Worm (Caenorhabditis elegans) whole organism, young adult: ENCODE measurements around the gene nuaf-3.
A peak's percentile ranks its signal among the peaks of the same experiment; 100 is the strongest.

ENCODE experiments used
- C17E4.6 ChIP-seq: fragments of 200-800 bp; sonication (Bioruptor generic); IDR thresholded peaks from 2 replicates; pipeline ENCODE4 v1.3.6; 2022; ENCODE audit warnings: missing genetic modification reagents, missing genetic modification characterization, missing compliant biosample characterization
- D2030.7 ChIP-seq: fragments of 200-800 bp; sonication (Bioruptor generic); IDR thresholded peaks from 2 replicates; pipeline ENCODE4 v1.3.6; 2022; ENCODE audit warnings: missing genetic modification reagents, missing genetic modification characterization, missing compliant biosample characterization
- F22D6.2 ChIP-seq: sonication (generic microtip); optimal IDR thresholded peaks from 2 replicates; lab custom pipeline; 2016; ENCODE audit warnings: mild to moderate bottlenecking, missing genetic modification characterization, missing compliant biosample characterization
- F23B12.7 ChIP-seq: sonication (generic microtip); optimal IDR thresholded peaks from 2 replicates; lab custom pipeline; 2017; ENCODE audit warnings: missing genetic modification characterization, mild to moderate bottlenecking, missing compliant biosample characterization, antibody characterized with exemption, moderate library complexity; ENCODE audit not compliant: insufficient read depth
- F33H1.4 ChIP-seq: fragments of 200-800 bp; sonication (Bioruptor generic); IDR thresholded peaks from 2 replicates; pipeline ENCODE4 v1.3.6; 2022; ENCODE audit warnings: missing genetic modification reagents, missing genetic modification characterization, missing compliant biosample characterization
- K11D2.4 ChIP-seq: fragments of 200-800 bp; sonication (Bioruptor generic); IDR thresholded peaks from 2 replicates; pipeline ENCODE4 v1.3.6; 2022; ENCODE audit warnings: missing genetic modification reagents, missing genetic modification characterization, missing compliant biosample characterization
- K12H6.12 ChIP-seq: fragments of 200-800 bp; sonication (Bioruptor generic); optimal IDR thresholded peaks from 2 replicates; lab custom pipeline; 2018; ENCODE audit warnings: mild to moderate bottlenecking, missing genetic modification characterization, missing compliant biosample characterization
- Y53G8AR.9 ChIP-seq: fragments of 200-800 bp; sonication (Bioruptor generic); conservative IDR thresholded peaks from 2 replicates; pipeline ENCODE4 v1.3.6; 2022; ENCODE audit warnings: missing genetic modification reagents, missing genetic modification characterization, missing compliant biosample characterization
- Y56A3A.18 ChIP-seq: fragments of 200-800 bp; sonication (Bioruptor generic); IDR thresholded peaks from 2 replicates; pipeline ENCODE4 v1.3.6; 2022; ENCODE audit warnings: missing genetic modification reagents, missing genetic modification characterization, missing compliant biosample characterization
- Y67H2A.10 ChIP-seq: fragments of 200-800 bp; sonication (Bioruptor generic); conservative IDR thresholded peaks from 2 replicates; pipeline ENCODE4 v1.3.6; 2022; ENCODE audit warnings: missing genetic modification reagents, missing genetic modification characterization, missing compliant biosample characterization
- ZK185.1 ChIP-seq: sonication (generic microtip); optimal IDR thresholded peaks from 2 replicates; lab custom pipeline; 2016; ENCODE audit warnings: mild to moderate bottlenecking, missing genetic modification characterization, missing compliant biosample characterization; ENCODE audit not compliant: poor library complexity, severe bottlenecking
- aptf-2 ChIP-seq: fragments of 200-800 bp; sonication (Bioruptor generic); conservative IDR thresholded peaks from 2 replicates; pipeline ENCODE4 v1.3.6; 2022; ENCODE audit warnings: missing genetic modification reagents, missing genetic modification characterization, missing compliant biosample characterization
- atf-7 ChIP-seq: sonication (generic microtip); optimal IDR thresholded peaks from 2 replicates; lab custom pipeline; 2017; ENCODE audit warnings: mild to moderate bottlenecking, missing genetic modification characterization, missing compliant biosample characterization
- athp-1 ChIP-seq: sonication (generic microtip); optimal IDR thresholded peaks from 2 replicates; lab custom pipeline; 2017; ENCODE audit warnings: mild to moderate bottlenecking, missing genetic modification characterization, missing compliant biosample characterization
- attf-6 ChIP-seq: fragments of 200-800 bp; sonication (Bioruptor generic); IDR thresholded peaks from 2 replicates; pipeline ENCODE4 v1.3.6; 2022; ENCODE audit warnings: missing genetic modification reagents, missing genetic modification characterization, missing compliant biosample characterization
- bed-2 ChIP-seq: fragments of 200-800 bp; sonication (Bioruptor generic); IDR thresholded peaks from 2 replicates; pipeline ENCODE4 v1.3.6; 2022; ENCODE audit warnings: missing genetic modification reagents, missing genetic modification characterization, missing compliant biosample characterization
- ceh-100 ChIP-seq: fragments of 200-800 bp; sonication (Bioruptor generic); IDR thresholded peaks from 2 replicates; pipeline ENCODE4 v1.3.6; 2022; ENCODE audit warnings: missing genetic modification reagents, missing genetic modification characterization, missing compliant biosample characterization
- ceh-27 ChIP-seq: fragments of 200-800 bp; sonication (Bioruptor generic); optimal IDR thresholded peaks from 2 replicates; lab custom pipeline; 2018; ENCODE audit warnings: mild to moderate bottlenecking, missing genetic modification characterization, moderate library complexity, missing compliant biosample characterization
- efl-1 ChIP-seq: fragments of 150-350 bp; optimal IDR thresholded peaks from 2 replicates; lab custom pipeline; 2014; ENCODE audit warnings: missing biosample characterization, missing genetic modification reagents, missing genetic modification characterization
- egl-18 ChIP-seq: fragments of 200-800 bp; sonication (Bioruptor generic); IDR thresholded peaks from 2 replicates; pipeline ENCODE4 v1.3.6; 2022; ENCODE audit warnings: missing genetic modification reagents, missing genetic modification characterization, missing compliant biosample characterization
- egl-44 ChIP-seq: fragments of 200-800 bp; sonication (Bioruptor generic); IDR thresholded peaks from 2 replicates; pipeline ENCODE4 v1.3.6; 2022; ENCODE audit warnings: missing genetic modification reagents, missing genetic modification characterization, missing compliant biosample characterization
- egrh-3 ChIP-seq: fragments of 200-800 bp; sonication (Bioruptor generic); IDR thresholded peaks from 2 replicates; pipeline ENCODE4 v1.3.6; 2022; ENCODE audit warnings: missing genetic modification reagents, missing genetic modification characterization, missing compliant biosample characterization
- ekl-4 ChIP-seq: fragments of 200-800 bp; sonication (Bioruptor generic); IDR thresholded peaks from 2 replicates; pipeline ENCODE4 v1.3.6; 2022; ENCODE audit warnings: missing genetic modification reagents, missing genetic modification characterization, missing compliant biosample characterization
- hmg-1.2 ChIP-seq: fragments of 200-800 bp; sonication (Bioruptor generic); IDR thresholded peaks from 2 replicates; pipeline ENCODE4 v1.3.6; 2022; ENCODE audit warnings: missing genetic modification reagents, missing genetic modification characterization, missing compliant biosample characterization
- hmg-20 ChIP-seq: fragments of 200-800 bp; sonication (Bioruptor generic); IDR thresholded peaks from 2 replicates; pipeline ENCODE4 v1.3.6; 2022; ENCODE audit warnings: missing genetic modification reagents, missing genetic modification characterization, missing compliant biosample characterization
- let-526 ChIP-seq: fragments of 200-800 bp; sonication (Bioruptor generic); IDR thresholded peaks from 2 replicates; pipeline ENCODE4 v1.3.6; 2022; ENCODE audit warnings: missing genetic modification reagents, missing genetic modification characterization, missing compliant biosample characterization
- lin-40 ChIP-seq: sonication (generic microtip); optimal IDR thresholded peaks from 2 replicates; lab custom pipeline; 2016; ENCODE audit warnings: missing genetic modification characterization, mild to moderate bottlenecking, missing compliant biosample characterization, missing genotype, missing genetic modification reagents
- lsy-27 ChIP-seq: sonication (generic microtip); optimal IDR thresholded peaks from 2 replicates; lab custom pipeline; 2017; ENCODE audit warnings: missing genetic modification characterization, mild to moderate bottlenecking, missing compliant biosample characterization, antibody characterized with exemption, missing genotype, borderline replicate concordance; ENCODE audit not compliant: insufficient read depth
- madf-3 ChIP-seq: fragments of 200-800 bp; sonication (Bioruptor generic); IDR thresholded peaks from 2 replicates; pipeline ENCODE4 v1.3.6; 2022; ENCODE audit warnings: missing genetic modification reagents, missing genetic modification characterization, missing compliant biosample characterization
- madf-6 ChIP-seq: fragments of 200-800 bp; sonication (Bioruptor generic); IDR thresholded peaks from 2 replicates; pipeline ENCODE4 v1.3.6; 2022; ENCODE audit warnings: missing genetic modification reagents, missing genetic modification characterization, missing compliant biosample characterization
- madf-8 ChIP-seq: fragments of 200-800 bp; sonication (Bioruptor generic); conservative IDR thresholded peaks from 2 replicates; pipeline ENCODE4 v1.3.6; 2022; ENCODE audit warnings: missing genetic modification reagents, missing genetic modification characterization, missing compliant biosample characterization
- mcd-1 ChIP-seq: fragments of 200-800 bp; sonication (Bioruptor generic); IDR thresholded peaks from 2 replicates; pipeline ENCODE4 v1.3.6; 2022; ENCODE audit warnings: missing genetic modification reagents, missing genetic modification characterization, missing compliant biosample characterization
- nhr-80 ChIP-seq: sonication (generic microtip); optimal IDR thresholded peaks from 2 replicates; lab custom pipeline; 2016; ENCODE audit warnings: missing genetic modification characterization, missing compliant biosample characterization
- pbrm-1 ChIP-seq: fragments of 200-800 bp; sonication (Bioruptor generic); IDR thresholded peaks from 2 replicates; pipeline ENCODE4 v1.3.6; 2022; ENCODE audit warnings: missing genetic modification reagents, missing genetic modification characterization, missing compliant biosample characterization
- rcor-1 ChIP-seq: fragments of 200-800 bp; sonication (Bioruptor generic); IDR thresholded peaks from 2 replicates; pipeline ENCODE4 v1.3.6; 2022; ENCODE audit warnings: missing genetic modification reagents, missing genetic modification characterization, missing compliant biosample characterization
- repo-1 ChIP-seq: sonication (generic microtip); optimal IDR thresholded peaks from 2 replicates; lab custom pipeline; 2017; ENCODE audit warnings: mild to moderate bottlenecking, missing genetic modification characterization, missing compliant biosample characterization
- snpc-4 ChIP-seq, 5 experiments: fragments of 150-350 bp in 1 of 5; sonication (generic microtip) in 4 of 5; optimal IDR thresholded peaks; 2 replicates each; lab custom pipeline; 2014 to 2018; ENCODE audit warnings: missing genetic modification characterization in 5 of 5, missing biosample characterization in 3 of 5, antibody characterized with exemption in 2 of 5, mild to moderate bottlenecking in 2 of 5, missing compliant biosample characterization in 2 of 5, missing genotype in 2 of 5, moderate library complexity in 2 of 5, missing genetic modification reagents in 1 of 5
- somi-1 ChIP-seq: fragments of 200-800 bp; sonication (Bioruptor generic); optimal IDR thresholded peaks from 2 replicates; lab custom pipeline; 2018; ENCODE audit warnings: mild to moderate bottlenecking, missing genetic modification characterization, missing compliant biosample characterization
- tbp1 ChIP-seq: fragments of 200-800 bp; sonication (Bioruptor generic); optimal IDR thresholded peaks from 2 replicates; lab custom pipeline; 2018; ENCODE audit warnings: mild to moderate bottlenecking, missing genetic modification characterization, missing compliant biosample characterization
- tlf-1 ChIP-seq: fragments of 200-800 bp; sonication (Bioruptor generic); optimal IDR thresholded peaks from 2 replicates; lab custom pipeline; 2018; ENCODE audit warnings: mild to moderate bottlenecking, missing genetic modification characterization, missing compliant biosample characterization
- unc-130 ChIP-seq: sonication (generic microtip); optimal IDR thresholded peaks from 2 replicates; lab custom pipeline; 2016; ENCODE audit warnings: missing genetic modification reagents, missing genetic modification characterization, missing compliant biosample characterization
- xnd-1 ChIP-seq: sonication (generic microtip); optimal IDR thresholded peaks from 2 replicates; lab custom pipeline; 2016; ENCODE audit warnings: missing genotype, missing genetic modification reagents, missing genetic modification characterization, missing compliant biosample characterization
- ztf-18 ChIP-seq: sonication (generic microtip); optimal IDR thresholded peaks from 2 replicates; lab custom pipeline; 2016; ENCODE audit warnings: missing genotype, mild to moderate bottlenecking, missing genetic modification characterization, missing compliant biosample characterization
- ztf-22 ChIP-seq: fragments of 200-800 bp; sonication (Bioruptor generic); optimal IDR thresholded peaks from 2 replicates; lab custom pipeline; 2018; ENCODE audit warnings: mild to moderate bottlenecking, missing genetic modification characterization, moderate library complexity, missing compliant biosample characterization
- ztf-25 ChIP-seq: fragments of 200-800 bp; sonication (Bioruptor generic); IDR thresholded peaks from 2 replicates; pipeline ENCODE4 v1.3.6; 2022; ENCODE audit warnings: missing genetic modification reagents, missing genetic modification characterization, missing compliant biosample characterization
- ztf-6 ChIP-seq: fragments of 200-800 bp; sonication (Bioruptor generic); IDR thresholded peaks from 2 replicates; pipeline ENCODE4 v1.3.6; 2022; ENCODE audit warnings: missing genetic modification reagents, missing genetic modification characterization, missing compliant biosample characterization

nuaf-3 gene

ce11 chrIV:11179123-11179740 is 4.9 kb upstream of the nuaf-3 start, which contains the start of gene cpt-2 (continued):
- TF ChIP-seq attf-6: peak; percentile 53; the same call in 1 of the 2 replicates
- peak; percentile 81 for TF ChIP-seq egrh-3
- peak; percentile 92 for TF ChIP-seq egl-44 (GFP tag; lab: Robert Waterston, UW)
- peak; percentile 97 for TF ChIP-seq ztf-18 (tag; lab: Kevin White, UChicago)
- TF ChIP-seq egl-18 (GFP tag; lab: Robert Waterston, UW): peak; percentile 80; the same call in 1 of the 2 replicates
- TF ChIP-seq rcor-1 (GFP tag; lab: Robert Waterston, UW): peak; percentile 95
- peak; percentile 90 for TF ChIP-seq let-526 (GFP tag; lab: Robert Waterston, UW)
- peak; percentile 88 for TF ChIP-seq C17E4.6 (GFP tag; lab: Robert Waterston, UW)
- peak; percentile 92 for TF ChIP-seq ZK185.1 (tag; lab: Kevin White, UChicago)
- peak; percentile 41 for TF ChIP-seq unc-130 (GFP tag; lab: Kevin White, UChicago)
- peak; percentile 92 for TF ChIP-seq mcd-1
- peak; percentile 51 for TF ChIP-seq K12H6.12
- peak; percentile 43; the same call in 1 of the 2 replicates for TF ChIP-seq Y67H2A.10 (GFP tag; lab: Robert Waterston, UW)
- peak; percentile 90 for TF ChIP-seq madf-3 (GFP tag; lab: Robert Waterston, UW)
- TF ChIP-seq ztf-22 (GFP tag; lab: Kevin White, UChicago): peak; percentile 16
- peak; percentile 98 for TF ChIP-seq ceh-100 (GFP tag; lab: Robert Waterston, UW)
- TF ChIP-seq D2030.7: peak; percentile 95
- peak; percentile 58; the same call in 1 of the 2 replicates for TF ChIP-seq Y56A3A.18 (GFP tag; lab: Robert Waterston, UW)
- TF ChIP-seq Y53G8AR.9 (GFP tag; lab: Robert Waterston, UW): peak; percentile 95
- TF ChIP-seq ztf-25 (GFP tag; lab: Robert Waterston, UW): 0 out of 2 replicates have a peak, but pooled peaks have one; percentile 35
- TF ChIP-seq bed-2 (GFP tag; lab: Robert Waterston, UW): peak; percentile 86
- TF ChIP-seq hmg-20: peak; percentile 84; the same call in 1 of the 2 replicates
- peak; percentile 77 for TF ChIP-seq F33H1.4 (GFP tag; lab: Robert Waterston, UW)
- peak; percentile 35 for TF ChIP-seq F22D6.2 (tag; lab: Kevin White, UChicago)
- peak; percentile 13 for TF ChIP-seq snpc-4 (GFP tag; optimal IDR thresholded peaks at IDR 0.05; lab: Kevin White, UChicago)
- TF ChIP-seq snpc-4 (tag; optimal IDR thresholded peaks at IDR 0.05; lab: Kevin White, UChicago): peak; percentile 27 to 71 (median 62)
- peak; percentile 44 for TF ChIP-seq xnd-1 (tag; lab: Kevin White, UChicago)
- TF ChIP-seq atf-7 (tag; lab: Kevin White, UChicago): peak; percentile 73
- TF ChIP-seq hmg-1.2: peak; percentile 65
- TF ChIP-seq pbrm-1 (GFP tag; lab: Robert Waterston, UW): peak; percentile 90
- peak; percentile 20 for TF ChIP-seq repo-1
- peak; percentile 82 for TF ChIP-seq madf-6 (GFP tag; lab: Robert Waterston, UW)
- peak; percentile 48 for TF ChIP-seq F23B12.7
- TF ChIP-seq K11D2.4 (GFP tag; lab: Robert Waterston, UW): peak; percentile 95
- peak; percentile 68; the same call in 1 of the 2 replicates for TF ChIP-seq ztf-6
- peak; percentile 9 for TF ChIP-seq lsy-27 (tag; lab: Kevin White, UChicago)
- peak; percentile 46 for TF ChIP-seq athp-1
- peak; percentile 68 for TF ChIP-seq ceh-27 (GFP tag; lab: Kevin White, UChicago)
- TF ChIP-seq nhr-80: peak; percentile 84
- TF ChIP-seq madf-8 (GFP tag; lab: Robert Waterston, UW): peak; percentile 63
- peak; percentile 12 for TF ChIP-seq efl-1 (GFP tag; lab: Kevin White, UChicago)
- TF ChIP-seq aptf-2 (GFP tag; lab: Robert Waterston, UW): 0 out of 2 replicates have a peak, but pooled peaks have one; percentile 38
- peak; percentile 67 for TF ChIP-seq tbp1 (GFP tag; lab: Kevin White, UChicago)
- TF ChIP-seq lin-40 (tag; lab: Kevin White, UChicago): peak; percentile 88
- peak; percentile 86; the same call in 1 of the 2 replicates for TF ChIP-seq ekl-4
- peak; percentile 71 for TF ChIP-seq tlf-1 (GFP tag; lab: Kevin White, UChicago)
- TF ChIP-seq somi-1 (GFP tag; lab: Kevin White, UChicago): peak; percentile 34
